Worm (Caenorhabditis elegans) whole organism, early embryonic: Measurements from ENCODE around the gene K02F6.6.

Experiments used
- B0310.2 ChIP-seq: sonication (generic microtip); optimal IDR thresholded peaks from 2 replicates; lab custom pipeline; 2016; ENCODE audit warnings: mild to moderate bottlenecking, missing genetic modification characterization, missing compliant biosample characterization
- F13C5.2 ChIP-seq: sonication (generic microtip); optimal IDR thresholded peaks from 2 replicates; lab custom pipeline; 2017; ENCODE audit warnings: mild to moderate bottlenecking, missing genetic modification characterization, inconsistent platforms, missing compliant biosample characterization
- aly-1 ChIP-seq: sonication (generic microtip); optimal IDR thresholded peaks from 2 replicates; lab custom pipeline; 2016; ENCODE audit warnings: missing genetic modification characterization, missing compliant biosample characterization
- ama-1 ChIP-seq: fragments of 150-350 bp; optimal IDR thresholded peaks from 2 replicates; lab custom pipeline; 2014
- ceh-13 ChIP-seq: fragments of 200-800 bp; sonication (Bioruptor generic); optimal IDR thresholded peaks from 2 replicates; lab custom pipeline; 2018; ENCODE audit warnings: mild to moderate bottlenecking, missing genetic modification characterization, missing compliant biosample characterization
- ceh-36 ChIP-seq: sonication (generic microtip); optimal IDR thresholded peaks from 2 replicates; lab custom pipeline; 2016; ENCODE audit warnings: missing genetic modification characterization, inconsistent platforms, missing compliant biosample characterization
- ets-7 ChIP-seq: sonication (generic microtip); optimal IDR thresholded peaks from 2 replicates; lab custom pipeline; 2016; ENCODE audit warnings: missing genotype, missing genetic modification characterization, missing compliant biosample characterization
- flt-1 ChIP-seq: fragments of 200-800 bp; sonication (Bioruptor generic); IDR thresholded peaks from 2 replicates; pipeline ENCODE4 v1.3.6; 2022; ENCODE audit warnings: missing genetic modification characterization, missing compliant biosample characterization
- hmbx-1 ChIP-seq: sonication (generic microtip); optimal IDR thresholded peaks from 2 replicates; lab custom pipeline; 2016; ENCODE audit warnings: mild to moderate bottlenecking, missing genetic modification characterization, missing compliant biosample characterization
- hmg-4 ChIP-seq: fragments of 200-800 bp; sonication (Bioruptor generic); optimal IDR thresholded peaks from 2 replicates; lab custom pipeline; 2018; ENCODE audit warnings: mild to moderate bottlenecking, missing genetic modification characterization, missing compliant biosample characterization
- hnd-1 ChIP-seq: sonication (generic microtip); optimal IDR thresholded peaks from 2 replicates; lab custom pipeline; 2016; ENCODE audit warnings: missing genetic modification characterization, missing compliant biosample characterization
- pes-1 ChIP-seq: fragments of 200-800 bp; sonication (Bioruptor generic); IDR thresholded peaks from 2 replicates; pipeline ENCODE4 v1.3.6; 2022; ENCODE audit warnings: missing genetic modification reagents, missing genetic modification characterization, missing compliant biosample characterization
- scrt-1 ChIP-seq: fragments of 200-800 bp; sonication (Bioruptor generic); IDR thresholded peaks from 2 replicates; pipeline ENCODE4 v1.3.6; 2022; ENCODE audit warnings: missing genetic modification characterization, missing compliant biosample characterization
- sea-1 ChIP-seq: fragments of 200-800 bp; sonication (Bioruptor generic); conservative IDR thresholded peaks from 2 replicates; pipeline ENCODE4 v1.3.6; 2022; ENCODE audit warnings: missing genetic modification characterization, missing compliant biosample characterization
- tbx-11 ChIP-seq: fragments of 200-800 bp; sonication (Bioruptor generic); IDR thresholded peaks from 2 replicates; pipeline ENCODE4 v1.3.6; 2022; ENCODE audit warnings: missing genetic modification characterization, missing compliant biosample characterization
- tbx-37 ChIP-seq: fragments of 200-800 bp; sonication (Bioruptor generic); conservative IDR thresholded peaks from 2 replicates; pipeline ENCODE4 v1.3.6; 2022; ENCODE audit warnings: missing genetic modification reagents, missing genetic modification characterization, missing compliant biosample characterization
- tra-4 ChIP-seq: sonication (generic microtip); optimal IDR thresholded peaks from 2 replicates; lab custom pipeline; 2017; ENCODE audit warnings: missing genetic modification characterization, missing compliant biosample characterization

K02F6.6 gene

ce11 chrII:2563973-2564372 is 33.4 kb downstream of the K02F6.6 start, which contains the start of gene nep-18:
TSS of gene nep-18 (minus strand) at chrII:2564073.
- TF ChIP-seq ceh-13 (GFP tag; lab: Kevin White, UChicago): no peak
- no peak for TF ChIP-seq sea-1 (GFP tag; lab: Robert Waterston, UW)
- no peak for TF ChIP-seq tbx-37 (GFP tag; lab: Robert Waterston, UW)
- no peak for TF ChIP-seq aly-1
- TF ChIP-seq ets-7: no peak
- no peak for TF ChIP-seq pes-1 (GFP tag; lab: Robert Waterston, UW)
- no peak for TF ChIP-seq F13C5.2 (tag; lab: Kevin White, UChicago)
- TF ChIP-seq hnd-1 (tag; lab: Kevin White, UChicago): no peak
- TF ChIP-seq hmbx-1 (tag; lab: Kevin White, UChicago): no peak
- TF ChIP-seq flt-1 (GFP tag; lab: Robert Waterston, UW): no peak
- TF ChIP-seq ceh-36 (tag; lab: Kevin White, UChicago): no peak
- TF ChIP-seq hmg-4: no peak
- no peak for TF ChIP-seq B0310.2 (tag; lab: Kevin White, UChicago)
- TF ChIP-seq scrt-1: no peak
- TF ChIP-seq tra-4: no peak
- TF ChIP-seq tbx-11 (GFP tag; lab: Robert Waterston, UW): no peak

- no peak for TF ChIP-seq hmg-4
- peak; percentile 72 for TF ChIP-seq F13C5.2 (tag; lab: Kevin White, UChicago)
- peak; percentile 17; the same call in 1 of the 2 replicates for TF ChIP-seq pes-1 (GFP tag; lab: Robert Waterston, UW)
Measured at ce11 chrII:2564899-2565298, 34.3 kb downstream of the K02F6.6 start, which contains the start of gene usp-39. TSS of gene usp-39 (plus strand) at chrII:2565275.

DNA sequence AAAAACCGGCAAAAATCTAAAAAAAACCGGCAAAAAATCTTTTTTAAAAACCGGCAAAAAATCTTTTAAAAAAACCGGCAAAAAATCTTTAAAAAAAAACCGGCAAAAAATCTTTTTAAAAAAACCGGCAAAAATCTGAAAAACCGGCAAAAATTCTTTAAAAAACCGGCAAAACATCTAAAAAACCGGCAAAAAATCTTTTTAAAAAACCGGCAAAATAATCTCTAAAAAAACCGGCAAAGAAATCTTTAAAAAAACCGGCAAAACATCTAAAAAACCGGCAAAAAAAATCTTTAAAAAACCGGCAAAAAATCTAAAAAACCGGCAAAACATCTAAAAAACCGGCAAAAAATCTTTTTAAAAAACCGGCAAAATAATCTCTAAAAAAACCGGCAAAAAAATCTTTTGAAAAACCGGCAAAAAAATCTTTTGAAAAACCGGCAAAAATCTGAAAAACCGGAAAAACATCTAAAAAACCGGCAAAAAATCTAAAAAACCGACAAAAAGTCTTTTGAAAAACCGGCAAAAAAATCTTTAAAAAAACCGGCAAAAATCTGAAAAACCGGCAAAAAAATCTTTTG is 39.9 kb downstream of the K02F6.6 start:
- peak; percentile 58 for TF ChIP-seq hnd-1 (tag; lab: Kevin White, UChicago)
- peak; percentile 62 for TF ChIP-seq ceh-13 (GFP tag; lab: Kevin White, UChicago)
- peak; percentile 88 for TF ChIP-seq F13C5.2 (tag; lab: Kevin White, UChicago)
- peak; percentile 60 for TF ChIP-seq ceh-36 (tag; lab: Kevin White, UChicago)
- peak; percentile 72 for TF ChIP-seq hmbx-1 (tag; lab: Kevin White, UChicago)

ce11 chrII:2578216-2578615 is 47.6 kb downstream of the K02F6.6 start:
- TF ChIP-seq ama-1 (no peak), tbx-11 (GFP tag; lab: Robert Waterston, UW) (no peak), hnd-1 (tag; lab: Kevin White, UChicago) (no peak), ceh-36 (tag; lab: Kevin White, UChicago) (no peak), tra-4 (no peak)
